Worm (Caenorhabditis elegans): ENCODE measurements around the gene K04C2.3.

The K04C2.3 gene

DNA sequence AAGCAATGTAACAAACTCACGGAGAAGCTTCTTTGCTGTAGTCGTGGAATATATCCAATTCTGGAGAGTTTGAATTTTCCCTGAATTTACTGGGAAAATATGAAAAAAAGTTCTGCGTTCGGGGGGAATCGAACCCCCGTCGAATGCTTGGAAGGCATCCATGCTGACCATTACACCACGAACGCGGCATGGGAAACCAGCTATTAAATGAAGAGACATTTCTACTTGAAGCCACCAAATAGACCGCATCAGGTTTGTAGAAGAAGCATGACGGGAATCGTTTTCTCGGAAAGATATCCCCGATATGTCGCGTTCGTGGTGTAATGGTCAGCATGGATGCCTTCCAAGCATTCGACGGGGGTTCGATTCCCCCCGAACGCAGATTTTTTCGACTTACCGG is 15.6 kb downstream of the K04C2.3 start (continued):
- TF ChIP-seq hsf-1 (GFP tag; IDR thresholded peaks at IDR 0.05), result no peak
- no peak for TF ChIP-seq F10E7.11 (tag; optimal IDR thresholded peaks at IDR 0.05)
- TF ChIP-seq athp-1 (tag; optimal IDR thresholded peaks at IDR 0.05), result peak; percentile 38
- TF ChIP-seq dox-1 (GFP tag; IDR thresholded peaks at IDR 0.05), result no peak
- no peak for TF ChIP-seq Y79H2A.3 (GFP tag; conservative IDR thresholded peaks at IDR 0.05)
- TF ChIP-seq aptf-2 (GFP tag; conservative IDR thresholded peaks at IDR 0.05), result no peak
- no peak for TF ChIP-seq sdz-38 (tag; optimal IDR thresholded peaks at IDR 0.05)
- no peak for TF ChIP-seq cebp-1 (GFP tag; IDR thresholded peaks at IDR 0.05)
- peak; percentile 50 for TF ChIP-seq cebp-1 (tag; optimal IDR thresholded peaks at IDR 0.05)
- no peak for TF ChIP-seq ekl-4 (GFP tag; IDR thresholded peaks at IDR 0.05)
- peak; percentile 65 for TF ChIP-seq F23B12.7 (tag; optimal IDR thresholded peaks at IDR 0.05; ENCODE audit: insufficient read depth)
- peak; percentile 5 for TF ChIP-seq madf-10 (tag; optimal IDR thresholded peaks at IDR 0.05)
- peak; percentile 53; the same call in 1 of the 2 replicates for TF ChIP-seq attf-6 (GFP tag; IDR thresholded peaks at IDR 0.05)
- no peak for TF ChIP-seq zfh-2 (GFP tag; conservative IDR thresholded peaks at IDR 0.05)
- no peak for TF ChIP-seq C17E4.6 (GFP tag; IDR thresholded peaks at IDR 0.05)
- no peak for TF ChIP-seq lir-1 (GFP tag; conservative IDR thresholded peaks at IDR 0.05)
- TF ChIP-seq ztf-22 (GFP tag; optimal IDR thresholded peaks at IDR 0.05), result no peak
- TF ChIP-seq him-1 (tag; optimal IDR thresholded peaks at IDR 0.05), result no peak
- TF ChIP-seq ztf-25 (GFP tag; IDR thresholded peaks at IDR 0.05), result 0 out of 2 replicates have a peak, but pooled peaks have one; percentile 7
- TF ChIP-seq egrh-3 (GFP tag; IDR thresholded peaks at IDR 0.05), result no peak
- TF ChIP-seq F39B2.1 (GFP tag; IDR thresholded peaks at IDR 0.05), result no peak
- no peak for TF ChIP-seq ceh-91 (GFP tag; IDR thresholded peaks at IDR 0.05)
- TF ChIP-seq Y67H2A.10 (GFP tag; conservative IDR thresholded peaks at IDR 0.05), result no peak
- TF ChIP-seq die-1 (tag; optimal IDR thresholded peaks at IDR 0.05), result peak; percentile 75
- TF ChIP-seq tlf-1 (GFP tag; optimal IDR thresholded peaks at IDR 0.05), result no peak
- TF ChIP-seq ccch-3 (GFP tag; optimal IDR thresholded peaks at IDR 0.05), result no peak
- TF ChIP-seq ets-4 (GFP tag; optimal IDR thresholded peaks at IDR 0.05), result no peak
- no peak for TF ChIP-seq Y56A3A.18 (GFP tag; IDR thresholded peaks at IDR 0.05)
- TF ChIP-seq akir-1 (GFP tag; optimal IDR thresholded peaks at IDR 0.05), result no peak
- no peak for TF ChIP-seq ztf-3 (GFP tag; optimal IDR thresholded peaks at IDR 0.05)
- no peak for TF ChIP-seq ztf-28 (GFP tag; IDR thresholded peaks at IDR 0.05)
- TF ChIP-seq dpff-1 (tag; optimal IDR thresholded peaks at IDR 0.05), result no peak
- TF ChIP-seq nhr-179 (tag; optimal IDR thresholded peaks at IDR 0.05), result no peak
- peak; percentile 54 for TF ChIP-seq lin-40 (tag; optimal IDR thresholded peaks at IDR 0.05)
- no peak for TF ChIP-seq ceh-40 (GFP tag; IDR thresholded peaks at IDR 0.05)
- TF ChIP-seq cebp-2 (GFP tag; IDR thresholded peaks at IDR 0.05), result no peak
- TF ChIP-seq attf-5 (GFP tag; optimal IDR thresholded peaks at IDR 0.05), result no peak
- TF ChIP-seq let-526 (GFP tag; IDR thresholded peaks at IDR 0.05), result peak; percentile 53; the same call in 1 of the 2 replicates
- 0 out of 2 replicates have a peak, but pooled peaks have one; percentile 50 for TF ChIP-seq pbrm-1 (GFP tag; IDR thresholded peaks at IDR 0.05)
- TF ChIP-seq dpl-1 (GFP tag; optimal IDR thresholded peaks at IDR 0.05), result no peak
- TF ChIP-seq lag-1 (GFP tag; IDR thresholded peaks at IDR 0.05), result no peak
- no peak for TF ChIP-seq nfya-2 (GFP tag; IDR thresholded peaks at IDR 0.05)
- TF ChIP-seq ceh-27 (GFP tag; optimal IDR thresholded peaks at IDR 0.05), result no peak
- TF ChIP-seq ztf-6 (GFP tag; IDR thresholded peaks at IDR 0.05), result no peak
- TF ChIP-seq mel-28 (tag; optimal IDR thresholded peaks at IDR 0.05; ENCODE audit: borderline replicate concordance), result no peak
- no peak for TF ChIP-seq lsy-27 (tag; optimal IDR thresholded peaks at IDR 0.05; ENCODE audit: borderline replicate concordance, insufficient read depth)
- TF ChIP-seq repo-1 (tag; optimal IDR thresholded peaks at IDR 0.05), result no peak
- no peak for TF ChIP-seq F37B4.10 (GFP tag; IDR thresholded peaks at IDR 0.05)
- TF ChIP-seq mxl-1 (tag; optimal IDR thresholded peaks at IDR 0.05), result peak; percentile 9
- no peak for TF ChIP-seq C06A6.2 (GFP tag; conservative IDR thresholded peaks at IDR 0.05)
